Worm (Caenorhabditis elegans) whole organism, L4 larva: ENCODE data around the gene Y71H2AM.25.

Experiments used
- ZK546.5 ChIP-seq, 2 experiments: sonication (generic microtip); optimal IDR thresholded peaks; 2 replicates each; lab custom pipeline; 2017; ENCODE audit warnings: missing biosample characterization in 2 of 2, missing genetic modification characterization in 2 of 2
- ceh-44 ChIP-seq: fragments of 200-800 bp; sonication (Bioruptor generic); IDR thresholded peaks from 2 replicates; pipeline ENCODE4 v1.3.6; 2022; ENCODE audit warnings: missing genetic modification reagents, missing genetic modification characterization, missing compliant biosample characterization
- fkh-10 ChIP-seq: fragments of 150-350 bp; optimal IDR thresholded peaks from 2 replicates; lab custom pipeline; 2014; ENCODE audit warnings: missing biosample characterization, missing genetic modification reagents, missing genetic modification characterization
- fos-1 ChIP-seq: fragments of 150-350 bp; optimal IDR thresholded peaks from 2 replicates; lab custom pipeline; 2014; ENCODE audit warnings: missing biosample characterization, missing genetic modification characterization
- jun-1 ChIP-seq: fragments of 150-350 bp; optimal IDR thresholded peaks from 2 replicates; lab custom pipeline; 2014; ENCODE audit warnings: missing biosample characterization, missing genetic modification reagents, missing genetic modification characterization
- lin-15B ChIP-seq: fragments of 150-350 bp; sonication (generic microtip); optimal IDR thresholded peaks from 3 replicates; lab custom pipeline; 2014; ENCODE audit warnings: missing biosample characterization, missing genetic modification characterization
- mdt-29 ChIP-seq: fragments of 200-800 bp; sonication (Bioruptor generic); IDR thresholded peaks from 2 replicates; pipeline ENCODE4 v1.3.6; 2022; ENCODE audit warnings: missing genetic modification reagents, missing genetic modification characterization, missing compliant biosample characterization
- zip-2 ChIP-seq: fragments of 150-350 bp; optimal IDR thresholded peaks from 2 replicates; lab custom pipeline; 2014; ENCODE audit warnings: missing biosample characterization, missing genetic modification characterization

DNA sequence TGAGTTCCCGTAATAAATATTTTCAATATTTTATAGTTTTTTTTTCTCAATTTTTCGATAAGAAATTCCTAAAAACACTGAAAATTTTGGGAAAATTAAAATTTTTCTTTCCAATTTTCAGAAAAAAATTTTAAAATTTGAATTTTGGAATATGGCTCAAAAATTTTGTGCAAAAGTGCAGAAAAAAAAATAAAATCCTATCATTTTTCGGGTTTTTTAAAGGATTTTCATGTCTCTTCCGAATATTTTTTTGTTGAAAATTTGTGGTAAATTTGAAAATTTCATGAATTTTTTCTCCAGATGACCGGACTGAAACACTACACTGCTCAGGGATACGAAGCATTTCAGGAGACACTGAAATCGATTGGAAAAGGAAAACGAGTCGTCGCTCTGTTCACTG lies 32.1 kb downstream of the Y71H2AM.25 start, which contains the start of gene txdc-17:
- TF ChIP-seq jun-1 (tag; lab: Kevin White, UChicago): no peak
- TF ChIP-seq zip-2 (tag; lab: Kevin White, UChicago): no peak
- no peak for TF ChIP-seq lin-15B (tag; lab: Kevin White, UChicago)
- TF ChIP-seq ZK546.5 (tag; optimal IDR thresholded peaks at IDR 0.05; lab: Kevin White, UChicago): no peak
- TF ChIP-seq fos-1 (tag; lab: Kevin White, UChicago): no peak
- no peak for TF ChIP-seq ceh-44
- TF ChIP-seq mdt-29: no peak
- TF ChIP-seq fkh-10 (GFP tag; lab: Kevin White, UChicago): no peak
